Worm (Caenorhabditis elegans) whole organism, mixed stage, embryonic: Measurements from ENCODE around the gene sna-1.

Experiments
- blmp-1 ChIP-seq: fragments of 150-350 bp; optimal IDR thresholded peaks from 2 replicates; lab custom pipeline; 2014; ENCODE audit warnings: missing biosample characterization, missing genetic modification characterization
- ces-1 ChIP-seq: fragments of 150-350 bp; optimal IDR thresholded peaks from 2 replicates; lab custom pipeline; 2014; ENCODE audit warnings: missing biosample characterization, missing genetic modification reagents, missing genetic modification characterization
- cnd-1 ChIP-seq: fragments of 200-800 bp; sonication (Bioruptor generic); optimal IDR thresholded peaks from 2 replicates; lab custom pipeline; 2018; ENCODE audit warnings: mild to moderate bottlenecking, missing genetic modification characterization, missing compliant biosample characterization
- drap-1 ChIP-seq: fragments of 200-800 bp; sonication (Bioruptor generic); optimal IDR thresholded peaks from 3 replicates; lab custom pipeline; 2018; ENCODE audit warnings: mild to moderate bottlenecking, missing genetic modification characterization, missing compliant biosample characterization
- ham-2 ChIP-seq: fragments of 200-800 bp; sonication (Bioruptor generic); optimal IDR thresholded peaks from 2 replicates; lab custom pipeline; 2018; ENCODE audit warnings: mild to moderate bottlenecking, missing genetic modification characterization, missing compliant biosample characterization
- lin-13 ChIP-seq: fragments of 150-350 bp; optimal IDR thresholded peaks from 2 replicates; lab custom pipeline; 2014; ENCODE audit warnings: missing biosample characterization, missing genetic modification characterization
- lin-32 ChIP-seq: fragments of 200-800 bp; sonication (Bioruptor generic); optimal IDR thresholded peaks from 2 replicates; lab custom pipeline; 2018; ENCODE audit warnings: mild to moderate bottlenecking, missing genetic modification characterization, missing compliant biosample characterization
- lsy-2 ChIP-seq: fragments of 150-350 bp; optimal IDR thresholded peaks from 2 replicates; lab custom pipeline; 2014; ENCODE audit warnings: missing biosample characterization, missing genetic modification characterization
- mep-1 ChIP-seq: fragments of 150-350 bp; optimal IDR thresholded peaks from 2 replicates; lab custom pipeline; 2017; ENCODE audit warnings: missing biosample characterization, missing genetic modification reagents, missing genetic modification characterization, inconsistent platforms
- nhr-12 ChIP-seq: fragments of 150-350 bp; optimal IDR thresholded peaks from 2 replicates; lab custom pipeline; 2014; ENCODE audit warnings: missing biosample characterization, missing genetic modification characterization
- nhr-237 ChIP-seq: fragments of 150-350 bp; optimal IDR thresholded peaks from 2 replicates; lab custom pipeline; 2014; ENCODE audit warnings: missing biosample characterization, missing genetic modification characterization
- nhr-76 ChIP-seq: sonication (generic microtip); optimal IDR thresholded peaks from 2 replicates; lab custom pipeline; 2017; ENCODE audit warnings: missing biosample characterization, missing genetic modification characterization
- pha-4 ChIP-seq: fragments of 150-350 bp; optimal IDR thresholded peaks from 2 replicates; lab custom pipeline; 2018; ENCODE audit warnings: missing biosample characterization, missing genetic modification reagents, missing genetic modification characterization
- snpc-4 ChIP-seq: fragments of 150-350 bp; optimal IDR thresholded peaks from 2 replicates; lab custom pipeline; 2014; ENCODE audit warnings: missing biosample characterization, missing genetic modification characterization
- unc-120 ChIP-seq: sonication (generic microtip); optimal IDR thresholded peaks from 2 replicates; lab custom pipeline; 2017; ENCODE audit warnings: missing genetic modification characterization, missing compliant biosample characterization; ENCODE audit not compliant: poor library complexity, severe bottlenecking
- unc-62 ChIP-seq: fragments of 150-350 bp; optimal IDR thresholded peaks from 2 replicates; lab custom pipeline; 2014; ENCODE audit warnings: missing biosample characterization, missing genetic modification reagents, missing genetic modification characterization
- zip-8 ChIP-seq: fragments of 150-350 bp; optimal IDR thresholded peaks from 2 replicates; lab custom pipeline; 2014; ENCODE audit warnings: missing biosample characterization, missing genetic modification characterization
- ztf-11 ChIP-seq: fragments of 150-350 bp; optimal IDR thresholded peaks from 2 replicates; lab custom pipeline; 2014; ENCODE audit warnings: missing biosample characterization, missing genetic modification characterization

sna-1 gene

ce11 chrV:6666557-6666956, 43.9 kb downstream of the sna-1 start:
- no peak for TF ChIP-seq cnd-1
- TF ChIP-seq pha-4, result no peak
- no peak for TF ChIP-seq lin-32 (GFP tag; lab: Kevin White, UChicago)
- TF ChIP-seq drap-1, result no peak
- no peak for TF ChIP-seq zip-8
- no peak for TF ChIP-seq lin-13 (tag; lab: Kevin White, UChicago)
- TF ChIP-seq unc-62, result no peak
- TF ChIP-seq ces-1, result no peak

ce11 chrV:6665751-6666150, 44.7 kb downstream of the sna-1 start, which contains the start of gene pmp-5:
Gene pmp-5 (minus strand): TSS chrV:6665813.
- TF ChIP-seq nhr-76 (no peak), lsy-2 (no peak), unc-120 (tag; lab: Kevin White, UChicago) (no peak), zip-8 (no peak), drap-1 (no peak), ham-2 (GFP tag; lab: Kevin White, UChicago) (no peak)

- TF ChIP-seq nhr-237 (tag; lab: Kevin White, UChicago) (no peak), snpc-4 (tag; lab: Kevin White, UChicago) (no peak), mep-1 (no peak), lsy-2 (no peak), blmp-1 (tag; lab: Kevin White, UChicago) (no peak), nhr-76 (no peak)
- TF ChIP-seq, all 35 proteins: peak for 0
Observed at ce11 chrV:6662505-6662904, 48.0 kb downstream of the sna-1 start.

- TF ChIP-seq ces-1 (peak; percentile 25), ztf-11 (tag; lab: Kevin White, UChicago) (no peak), nhr-12 (tag; lab: Kevin White, UChicago) (no peak)
- TF ChIP-seq, all 35 proteins: peak for 1
Observed at ce11 chrV:6661658-6662057, 48.8 kb downstream of the sna-1 start.
